Fruit fly (Drosophila melanogaster) whole organism, embryonic: ENCODE measurements around the gene Or7a.

Experiments used
- Blimp-1 ChIP-seq: fragments of 200-800 bp; sonication (Bioruptor generic); optimal IDR thresholded peaks from 3 replicates; lab custom pipeline; 2018; ENCODE audit warnings: missing biosample characterization, missing genetic modification characterization, mild to moderate bottlenecking, moderate library complexity, missing genetic modification reagents
- CG11093 ChIP-seq: fragments of 200-800 bp; sonication (Bioruptor generic); IDR thresholded peaks from 3 replicates; pipeline ENCODE4 v1.3.6; 2022; ENCODE audit warnings: missing biosample characterization, missing genetic modification characterization
- CG11398 ChIP-seq: fragments of 200-800 bp; sonication (Bioruptor generic); optimal IDR thresholded peaks from 2 replicates; lab custom pipeline; 2016; ENCODE audit warnings: missing biosample characterization, missing genetic modification characterization
- CG11695 ChIP-seq: fragments of 200-800 bp; sonication (Bioruptor generic); IDR thresholded peaks from 3 replicates; pipeline ENCODE4 v1.3.6; 2022; ENCODE audit warnings: missing biosample characterization, missing genetic modification characterization
- CG12769 ChIP-seq: fragments of 200-800 bp; sonication (Bioruptor generic); optimal IDR thresholded peaks from 2 replicates; lab custom pipeline; 2019; ENCODE audit warnings: missing biosample characterization, mild to moderate bottlenecking, missing genetic modification characterization, moderate library complexity
- CG14014 ChIP-seq: fragments of 200-800 bp; sonication (Bioruptor generic); IDR thresholded peaks from 2 replicates; pipeline ENCODE4 v1.3.6; 2022; ENCODE audit warnings: missing biosample characterization, missing genetic modification characterization
- CG14050 ChIP-seq: fragments of 200-800 bp; sonication (Bioruptor generic); IDR thresholded peaks from 3 replicates; pipeline ENCODE4 v1.3.6; 2022; ENCODE audit warnings: missing biosample characterization, missing genetic modification characterization
- CG1529 ChIP-seq: fragments of 200-800 bp; sonication (Bioruptor generic); optimal IDR thresholded peaks from 3 replicates; lab custom pipeline; 2018; ENCODE audit warnings: missing biosample characterization, missing genetic modification characterization
- CG15514 ChIP-seq: fragments of 200-800 bp; sonication (Bioruptor generic); optimal IDR thresholded peaks from 3 replicates; lab custom pipeline; 2017; ENCODE audit warnings: missing biosample characterization, missing genetic modification characterization, mild to moderate bottlenecking, moderate library complexity, missing genetic modification reagents
- CG17568 ChIP-seq: fragments of 200-800 bp; sonication (Bioruptor generic); optimal IDR thresholded peaks from 2 replicates; lab custom pipeline; 2018; ENCODE audit warnings: missing biosample characterization, mild to moderate bottlenecking, missing genetic modification characterization, moderate library complexity
- CG17912 ChIP-seq: fragments of 200-800 bp; sonication (Bioruptor generic); optimal IDR thresholded peaks from 2 replicates; lab custom pipeline; 2018; ENCODE audit warnings: missing biosample characterization, mild to moderate bottlenecking, missing genetic modification characterization
- CG1792 ChIP-seq: fragments of 200-800 bp; sonication (Bioruptor generic); optimal IDR thresholded peaks from 2 replicates; lab custom pipeline; 2016; ENCODE audit warnings: missing biosample characterization, missing genetic modification characterization
- CG2129 ChIP-seq: fragments of 200-800 bp; sonication (Bioruptor generic); IDR thresholded peaks from 2 replicates; pipeline ENCODE4 v1.3.6; 2022; ENCODE audit warnings: missing biosample characterization, missing genetic modification characterization; ENCODE audit not compliant: partially characterized antibody
- CG31224 ChIP-seq: fragments of 200-800 bp; sonication (Bioruptor generic); IDR thresholded peaks from 2 replicates; pipeline ENCODE4 v1.3.6; 2022; ENCODE audit warnings: missing biosample characterization, missing genetic modification characterization
- CG3163 ChIP-seq: fragments of 200-800 bp; sonication (Bioruptor generic); optimal IDR thresholded peaks from 3 replicates; lab custom pipeline; 2016; ENCODE audit warnings: missing biosample characterization, missing genetic modification characterization
- CG33213 ChIP-seq: fragments of 200-800 bp; sonication (Bioruptor generic); optimal IDR thresholded peaks from 3 replicates; lab custom pipeline; 2016; ENCODE audit warnings: missing biosample characterization, missing genetic modification characterization
- CG3407 ChIP-seq: fragments of 200-800 bp; sonication (Bioruptor generic); optimal IDR thresholded peaks from 2 replicates; lab custom pipeline; 2018; ENCODE audit warnings: missing biosample characterization, mild to moderate bottlenecking, missing genetic modification characterization
- CG34376 ChIP-seq: fragments of 200-800 bp; sonication (Bioruptor generic); optimal IDR thresholded peaks from 2 replicates; lab custom pipeline; 2018; ENCODE audit warnings: missing biosample characterization, mild to moderate bottlenecking, missing genetic modification characterization
- CG43689 ChIP-seq: fragments of 200-800 bp; sonication (Bioruptor generic); IDR thresholded peaks from 2 replicates; pipeline ENCODE4 v1.3.6; 2022; ENCODE audit warnings: missing biosample characterization, missing genetic modification characterization
- CG4730 ChIP-seq: fragments of 200-800 bp; sonication (Bioruptor generic); IDR thresholded peaks from 2 replicates; pipeline ENCODE4 v1.3.6; 2022; ENCODE audit warnings: missing biosample characterization, missing genetic modification characterization
- CG5180 ChIP-seq: fragments of 200-800 bp; sonication (Bioruptor generic); optimal IDR thresholded peaks from 3 replicates; lab custom pipeline; 2017; ENCODE audit warnings: missing biosample characterization, missing genetic modification characterization, mild to moderate bottlenecking, moderate library complexity, missing genetic modification reagents
- CG7372 ChIP-seq: fragments of 200-800 bp; sonication (Bioruptor generic); IDR thresholded peaks from 2 replicates; pipeline ENCODE4 v1.3.6; 2022; ENCODE audit warnings: missing biosample characterization, missing genetic modification characterization
- D ChIP-seq, 2 experiments: fragments of 200-800 bp in 1 of 2; fragments of >200 bp in 1 of 2; sonication (Bioruptor generic) in 1 of 2; optimal IDR thresholded peaks; 2 replicates in 1 of 2; 3 replicates in 1 of 2; lab custom pipeline; 2017; ENCODE audit warnings: mild to moderate bottlenecking in 1 of 2, missing biosample characterization in 1 of 2, missing genetic modification characterization in 1 of 2, missing genetic modification reagents in 1 of 2
- D19A ChIP-seq: fragments of 200-800 bp; optimal IDR thresholded peaks from 3 replicates; lab custom pipeline; 2019; ENCODE audit warnings: missing biosample characterization, mild to moderate bottlenecking, missing genetic modification characterization, moderate library complexity
- GATAe ChIP-seq: fragments of 200-800 bp; sonication (Bioruptor generic); conservative IDR thresholded peaks from 2 replicates; pipeline ENCODE4 v1.3.6; 2022; ENCODE audit warnings: missing biosample characterization, missing genetic modification characterization
- HHEX ChIP-seq: fragments of 200-800 bp; sonication (Bioruptor generic); optimal IDR thresholded peaks from 3 replicates; lab custom pipeline; 2017; ENCODE audit warnings: missing biosample characterization, mild to moderate bottlenecking, missing genetic modification characterization, missing genetic modification reagents
- HLH3B ChIP-seq: fragments of 200-800 bp; sonication (Bioruptor generic); IDR thresholded peaks from 2 replicates; pipeline ENCODE4 v1.3.6; 2022; ENCODE audit warnings: missing biosample characterization, missing genetic modification characterization
- Hey ChIP-seq: fragments of 200-800 bp; sonication (Bioruptor generic); optimal IDR thresholded peaks from 3 replicates; lab custom pipeline; 2018; ENCODE audit warnings: missing biosample characterization, mild to moderate bottlenecking, missing genetic modification characterization
- Jarid2 ChIP-seq: fragments of 200-800 bp; sonication (Bioruptor generic); optimal IDR thresholded peaks from 3 replicates; lab custom pipeline; 2017; ENCODE audit warnings: mild to moderate bottlenecking, missing biosample characterization, missing genetic modification reagents, missing genetic modification characterization
- Meics ChIP-seq: fragments of 200-800 bp; sonication (Bioruptor generic); optimal IDR thresholded peaks from 2 replicates; lab custom pipeline; 2017; ENCODE audit warnings: missing biosample characterization, mild to moderate bottlenecking, missing genetic modification characterization
- Optix ChIP-seq: fragments of 200-800 bp; sonication (Bioruptor generic); IDR thresholded peaks from 3 replicates; pipeline ENCODE4 v1.3.6; 2022; ENCODE audit warnings: missing biosample characterization, missing genetic modification characterization
- Rfx ChIP-seq: fragments of 200-800 bp; sonication (Bioruptor generic); IDR thresholded peaks from 2 replicates; pipeline ENCODE4 v1.3.6; 2022; ENCODE audit warnings: missing biosample characterization, missing genetic modification characterization
- Xrp1 ChIP-seq: fragments of 200-800 bp; sonication (Bioruptor generic); IDR thresholded peaks from 2 replicates; pipeline ENCODE4 v1.3.6; 2022; ENCODE audit warnings: missing biosample characterization, missing genetic modification characterization
- caup ChIP-seq: fragments of 200-800 bp; sonication (Bioruptor generic); optimal IDR thresholded peaks from 3 replicates; lab custom pipeline; 2017; ENCODE audit warnings: missing biosample characterization, mild to moderate bottlenecking, missing genetic modification characterization, moderate library complexity; ENCODE audit not compliant: severe bottlenecking
- chinmo ChIP-seq: fragments of 200-800 bp; sonication (Bioruptor generic); IDR thresholded peaks from 4 replicates; pipeline ENCODE4 v1.3.6; 2022; ENCODE audit warnings: missing biosample characterization, missing genetic modification characterization; ENCODE audit not compliant: partially characterized antibody
- ewg ChIP-seq: fragments of 200-800 bp; sonication (Bioruptor generic); optimal IDR thresholded peaks from 3 replicates; lab custom pipeline; 2017; ENCODE audit warnings: mild to moderate bottlenecking, missing biosample characterization, missing genetic modification reagents, missing genetic modification characterization
- fd3F ChIP-seq: fragments of 200-800 bp; sonication (Bioruptor generic); optimal IDR thresholded peaks from 2 replicates; lab custom pipeline; 2018; ENCODE audit warnings: missing biosample characterization, mild to moderate bottlenecking, missing genetic modification characterization, moderate library complexity
- ind ChIP-seq: fragments of 200-800 bp; sonication (Bioruptor generic); optimal IDR thresholded peaks from 3 replicates; lab custom pipeline; 2016; ENCODE audit warnings: missing biosample characterization, missing genetic modification characterization
- lmd ChIP-seq: fragments of 200-800 bp; sonication (Bioruptor generic); IDR thresholded peaks from 2 replicates; pipeline ENCODE4 v1.3.6; 2022; ENCODE audit warnings: missing biosample characterization, missing genetic modification characterization
- lov ChIP-seq, 2 experiments: fragments of 200-800 bp in 1 of 2; fragments of >200 bp in 1 of 2; sonication (Bioruptor generic) in 1 of 2; IDR thresholded peaks in 1 of 2; optimal IDR thresholded peaks in 1 of 2; 2 replicates in 1 of 2; 3 replicates in 1 of 2; pipeline versions ENCODE4 v1.3.6 to Lab custom; 2017 to 2022; ENCODE audit warnings: missing biosample characterization in 1 of 2, missing genetic modification characterization in 1 of 2
- ranshi ChIP-seq: fragments of 200-800 bp; sonication (Bioruptor generic); IDR thresholded peaks from 2 replicates; pipeline ENCODE4 v1.3.6; 2022; ENCODE audit warnings: missing biosample characterization, missing genetic modification characterization
- repo ChIP-seq: fragments of 200-800 bp; sonication (Bioruptor generic); optimal IDR thresholded peaks from 2 replicates; lab custom pipeline; 2016; ENCODE audit warnings: missing biosample characterization, missing genetic modification characterization
- row ChIP-seq: fragments of 200-800 bp; sonication (Bioruptor generic); IDR thresholded peaks from 3 replicates; pipeline ENCODE4 v1.3.6; 2022; ENCODE audit warnings: missing biosample characterization, missing genetic modification characterization
- sens-2 ChIP-seq: fragments of 200-800 bp; sonication (Bioruptor generic); IDR thresholded peaks from 2 replicates; pipeline ENCODE4 v1.3.6; 2022; ENCODE audit warnings: missing biosample characterization, missing genetic modification characterization
- sna ChIP-seq: fragments of 200-800 bp; sonication (Bioruptor generic); IDR thresholded peaks from 2 replicates; pipeline ENCODE4 v1.3.6; 2022; ENCODE audit warnings: missing biosample characterization, missing genetic modification characterization; ENCODE audit not compliant: partially characterized antibody
- sqz ChIP-seq: fragments of 200-800 bp; sonication (Bioruptor generic); optimal IDR thresholded peaks from 3 replicates; lab custom pipeline; 2018; ENCODE audit warnings: missing biosample characterization, mild to moderate bottlenecking, missing genetic modification characterization
- unc-4 ChIP-seq: fragments of 200-800 bp; sonication (Bioruptor generic); IDR thresholded peaks from 2 replicates; pipeline ENCODE4 v1.3.6; 2022; ENCODE audit warnings: missing biosample characterization, missing genetic modification characterization; ENCODE audit not compliant: partially characterized antibody
- wor ChIP-seq: fragments of 200-800 bp; sonication (Bioruptor generic); IDR thresholded peaks from 2 replicates; pipeline ENCODE4 v1.3.6; 2022; ENCODE audit warnings: missing biosample characterization, missing genetic modification characterization

The Or7a gene

dm6 chrX:8198935-8199580 is 33.5 kb upstream of the Or7a start (continued):
- TF ChIP-seq caup, result peak; percentile 37
- TF ChIP-seq fd3F (GFP tag; lab: Kevin White, UChicago), result no peak
- TF ChIP-seq lov (optimal IDR thresholded peaks at IDR 0.05; lab: Kevin White, UChicago), result no peak
- TF ChIP-seq lov (GFP tag; IDR thresholded peaks at IDR 0.05; lab: Robert Waterston, UW), result no peak
- TF ChIP-seq CG34376 (GFP tag; lab: Kevin White, UChicago), result peak; percentile 65
- TF ChIP-seq CG7372 (GFP tag; lab: Robert Waterston, UW), result peak; percentile 61; the same call in 1 of the 2 replicates
- TF ChIP-seq Rfx (GFP tag; lab: Robert Waterston, UW), result peak; percentile 29; the same call in 1 of the 2 replicates
- TF ChIP-seq CG14050 (GFP tag; lab: Robert Waterston, UW), result no peak
- peak; percentile 15 for TF ChIP-seq CG17912 (GFP tag; lab: Kevin White, UChicago)
- no peak; the same call in 1 of the 2 replicates for TF ChIP-seq CG14014 (GFP tag; lab: Robert Waterston, UW)
- peak; percentile 22 for TF ChIP-seq CG15514
- 0 out of 4 replicates have a peak, but pooled peaks have one; percentile 14 for TF ChIP-seq chinmo
- no peak for TF ChIP-seq ewg
- no peak for TF ChIP-seq wor (GFP tag; lab: Robert Waterston, UW)
- TF ChIP-seq CG3407 (GFP tag; lab: Kevin White, UChicago), result no peak
- no peak for TF ChIP-seq ind (GFP tag; lab: Kevin White, UChicago)
- TF ChIP-seq GATAe, result peak; percentile 81
- no peak for TF ChIP-seq Jarid2
- TF ChIP-seq CG12769 (tag; lab: Kevin White, UChicago), result peak; percentile 69
- TF ChIP-seq CG11093 (GFP tag; lab: Robert Waterston, UW), result no peak
- TF ChIP-seq sqz (GFP tag; lab: Kevin White, UChicago), result peak; percentile 95
- TF ChIP-seq repo (GFP tag; lab: Kevin White, UChicago), result no peak
- no peak for TF ChIP-seq CG3163 (GFP tag; lab: Kevin White, UChicago)
- TF ChIP-seq Optix, result no peak
- TF ChIP-seq Meics (GFP tag; lab: Kevin White, UChicago), result peak; percentile 25
- peak; percentile 14 for TF ChIP-seq Blimp-1 (GFP tag; lab: Kevin White, UChicago)
- no peak for TF ChIP-seq lmd (GFP tag; lab: Robert Waterston, UW)
- TF ChIP-seq row (GFP tag; lab: Robert Waterston, UW), result no peak
- TF ChIP-seq sna (GFP tag; lab: Robert Waterston, UW), result no peak
- TF ChIP-seq CG4730, result no peak
- peak; percentile 44 for TF ChIP-seq CG5180
- no peak for TF ChIP-seq unc-4 (GFP tag; lab: Robert Waterston, UW)
- TF ChIP-seq Xrp1 (GFP tag; lab: Robert Waterston, UW), result peak; percentile 19; the same call in 1 of the 2 replicates
- TF ChIP-seq Hey (tag; lab: Kevin White, UChicago), result peak; percentile 41
- no peak for TF ChIP-seq CG2129 (GFP tag; lab: Robert Waterston, UW)
- TF ChIP-seq CG1529 (GFP tag; lab: Kevin White, UChicago), result no peak
- no peak for TF ChIP-seq CG1792 (GFP tag; lab: Kevin White, UChicago)
- TF ChIP-seq D (optimal IDR thresholded peaks at IDR 0.05; lab: Kevin White, UChicago), result no peak
- TF ChIP-seq D (GFP tag; optimal IDR thresholded peaks at IDR 0.05; lab: Kevin White, UChicago), result no peak
- no peak for TF ChIP-seq CG31224
- no peak for TF ChIP-seq CG43689
- no peak for TF ChIP-seq CG17568 (GFP tag; lab: Kevin White, UChicago)
- peak; percentile 12 for TF ChIP-seq HHEX (GFP tag; lab: Kevin White, UChicago)
- no peak for TF ChIP-seq sens-2 (GFP tag; lab: Robert Waterston, UW)
- TF ChIP-seq CG11695 (GFP tag; lab: Robert Waterston, UW), result no peak
- no peak for TF ChIP-seq ranshi
- peak; percentile 5; the same call in 1 of the 2 replicates for TF ChIP-seq HLH3B
- no peak for TF ChIP-seq CG33213 (GFP tag; lab: Kevin White, UChicago)
- no peak for TF ChIP-seq CG11398 (GFP tag; lab: Kevin White, UChicago)
- TF ChIP-seq D19A (tag; lab: Kevin White, UChicago), result no peak
